Fruit fly (Drosophila melanogaster) whole organism, embryonic: ENCODE results near the gene GlnRS.

Experiments
- Aef1 ChIP-seq: fragments of 200-800 bp; sonication (Bioruptor generic); IDR thresholded peaks from 3 replicates; pipeline ENCODE4 v1.3.6; 2022; ENCODE audit warnings: missing biosample characterization, missing genetic modification characterization
- B-H2 ChIP-seq: fragments of 200-800 bp; sonication (Bioruptor generic); optimal IDR thresholded peaks from 2 replicates; lab custom pipeline; 2018; ENCODE audit warnings: missing biosample characterization, mild to moderate bottlenecking, missing genetic modification characterization
- CG11398 ChIP-seq: fragments of 200-800 bp; sonication (Bioruptor generic); optimal IDR thresholded peaks from 2 replicates; lab custom pipeline; 2016; ENCODE audit warnings: missing biosample characterization, missing genetic modification characterization
- CG11695 ChIP-seq: fragments of 200-800 bp; sonication (Bioruptor generic); IDR thresholded peaks from 3 replicates; pipeline ENCODE4 v1.3.6; 2022; ENCODE audit warnings: missing biosample characterization, missing genetic modification characterization
- CG12659 ChIP-seq: fragments of 200-800 bp; sonication (Bioruptor generic); optimal IDR thresholded peaks from 3 replicates; lab custom pipeline; 2017; ENCODE audit warnings: mild to moderate bottlenecking, missing biosample characterization, missing genetic modification reagents, missing genetic modification characterization
- CG13287 ChIP-seq: fragments of 200-800 bp; sonication (Bioruptor generic); IDR thresholded peaks from 2 replicates; pipeline ENCODE4 v1.3.6; 2022; ENCODE audit warnings: missing biosample characterization, missing genetic modification characterization; ENCODE audit not compliant: partially characterized antibody
- CG13424 ChIP-seq: fragments of 200-800 bp; sonication (Bioruptor generic); optimal IDR thresholded peaks from 2 replicates; lab custom pipeline; 2019; ENCODE audit warnings: missing biosample characterization, mild to moderate bottlenecking, missing genetic modification characterization, moderate library complexity
- CG1529 ChIP-seq: fragments of 200-800 bp; sonication (Bioruptor generic); optimal IDR thresholded peaks from 3 replicates; lab custom pipeline; 2018; ENCODE audit warnings: missing biosample characterization, missing genetic modification characterization
- CG1603 ChIP-seq: fragments of 200-800 bp; sonication (Bioruptor generic); optimal IDR thresholded peaks from 2 replicates; lab custom pipeline; 2019; ENCODE audit warnings: missing biosample characterization, mild to moderate bottlenecking, missing genetic modification characterization, moderate library complexity
- CG1647 ChIP-seq: fragments of 200-800 bp; sonication (Bioruptor generic); optimal IDR thresholded peaks from 3 replicates; lab custom pipeline; 2016; ENCODE audit warnings: missing biosample characterization, missing genetic modification characterization
- CG17829 ChIP-seq: fragments of 200-800 bp; optimal IDR thresholded peaks from 2 replicates; lab custom pipeline; 2019; ENCODE audit warnings: missing biosample characterization, mild to moderate bottlenecking, missing genetic modification characterization, moderate library complexity
- CG17912 ChIP-seq: fragments of 200-800 bp; sonication (Bioruptor generic); optimal IDR thresholded peaks from 2 replicates; lab custom pipeline; 2018; ENCODE audit warnings: missing biosample characterization, mild to moderate bottlenecking, missing genetic modification characterization
- CG1792 ChIP-seq: fragments of 200-800 bp; sonication (Bioruptor generic); optimal IDR thresholded peaks from 2 replicates; lab custom pipeline; 2016; ENCODE audit warnings: missing biosample characterization, missing genetic modification characterization
- CG18599 ChIP-seq: fragments of 200-800 bp; sonication (Bioruptor generic); optimal IDR thresholded peaks from 3 replicates; lab custom pipeline; 2017; ENCODE audit warnings: missing biosample characterization, missing genetic modification characterization, mild to moderate bottlenecking, moderate library complexity, missing genetic modification reagents
- CG2116 ChIP-seq: fragments of 200-800 bp; sonication (Bioruptor generic); optimal IDR thresholded peaks from 3 replicates; lab custom pipeline; 2018; ENCODE audit warnings: missing biosample characterization, mild to moderate bottlenecking, missing genetic modification characterization
- CG2120 ChIP-seq: fragments of 200-800 bp; sonication (Bioruptor generic); optimal IDR thresholded peaks from 3 replicates; lab custom pipeline; 2016; ENCODE audit warnings: missing biosample characterization, missing genetic modification characterization
- CG33213 ChIP-seq: fragments of 200-800 bp; sonication (Bioruptor generic); optimal IDR thresholded peaks from 3 replicates; lab custom pipeline; 2016; ENCODE audit warnings: missing biosample characterization, missing genetic modification characterization
- CG34224 ChIP-seq: fragments of 200-800 bp; sonication (Bioruptor generic); IDR thresholded peaks from 3 replicates; pipeline ENCODE4 v1.3.6; 2022; ENCODE audit warnings: missing biosample characterization, missing genetic modification characterization; ENCODE audit not compliant: partially characterized antibody
- CG5180 ChIP-seq: fragments of 200-800 bp; sonication (Bioruptor generic); optimal IDR thresholded peaks from 3 replicates; lab custom pipeline; 2017; ENCODE audit warnings: missing biosample characterization, missing genetic modification characterization, mild to moderate bottlenecking, moderate library complexity, missing genetic modification reagents
- CG6254 ChIP-seq: fragments of 200-800 bp; sonication (Bioruptor generic); optimal IDR thresholded peaks from 3 replicates; lab custom pipeline; 2017; ENCODE audit warnings: mild to moderate bottlenecking, missing biosample characterization, missing genetic modification reagents, missing genetic modification characterization
- CG8089 ChIP-seq: fragments of 200-800 bp; sonication (Bioruptor generic); optimal IDR thresholded peaks from 3 replicates; lab custom pipeline; 2016; ENCODE audit warnings: missing biosample characterization, missing genetic modification characterization
- CG8359 ChIP-seq: fragments of 200-800 bp; sonication (Bioruptor generic); optimal IDR thresholded peaks from 2 replicates; lab custom pipeline; 2017; ENCODE audit warnings: missing biosample characterization, mild to moderate bottlenecking, missing genetic modification characterization, borderline replicate concordance
- CTCF ChIP-seq: fragments of 200-800 bp; sonication (Bioruptor generic); optimal IDR thresholded peaks from 2 replicates; lab custom pipeline; 2017; ENCODE audit warnings: missing biosample characterization, mild to moderate bottlenecking, missing genetic modification characterization, moderate library complexity
- CkIIα-i1 ChIP-seq: fragments of 200-800 bp; sonication (Bioruptor generic); IDR thresholded peaks from 2 replicates; pipeline ENCODE4 v1.3.6; 2022; ENCODE audit warnings: missing biosample characterization, missing genetic modification characterization
- H15 ChIP-seq: fragments of 200-800 bp; sonication (Bioruptor generic); IDR thresholded peaks from 3 replicates; pipeline ENCODE4 v1.3.6; 2022; ENCODE audit warnings: missing biosample characterization, missing genetic modification characterization
- HLH4C ChIP-seq: fragments of 200-800 bp; sonication (Bioruptor generic); IDR thresholded peaks from 3 replicates; pipeline ENCODE4 v1.3.6; 2022; ENCODE audit warnings: missing biosample characterization, missing genetic modification characterization; ENCODE audit not compliant: partially characterized antibody
- Kr ChIP-seq: fragments of 200-800 bp; sonication (Bioruptor generic); optimal IDR thresholded peaks from 2 replicates; lab custom pipeline; 2017; ENCODE audit warnings: missing biosample characterization, mild to moderate bottlenecking, missing genetic modification characterization
- Lhr ChIP-seq: fragments of 200-800 bp; sonication (Bioruptor generic); optimal IDR thresholded peaks from 3 replicates; lab custom pipeline; 2017; ENCODE audit warnings: mild to moderate bottlenecking, missing biosample characterization, missing genetic modification reagents, missing genetic modification characterization
- Nf-YA ChIP-seq: fragments of 200-800 bp; sonication (Bioruptor generic); IDR thresholded peaks from 2 replicates; pipeline ENCODE4 v1.3.6; 2022; ENCODE audit warnings: missing biosample characterization, missing genetic modification characterization
- Stat92E ChIP-seq, 3 experiments: fragments of >200 bp in 2 of 3; fragments of 200-800 bp in 1 of 3; sonication (Bioruptor generic) in 1 of 3; optimal IDR thresholded peaks; 2 replicates each; lab custom pipeline; 2017 to 2019; ENCODE audit warnings: missing biosample characterization in 3 of 3, missing genetic modification characterization in 3 of 3, mild to moderate bottlenecking in 1 of 3, moderate library complexity in 1 of 3
- Trl ChIP-seq, 3 experiments: fragments of >200 bp in 2 of 3; fragments of 200-800 bp in 1 of 3; sonication (Bioruptor generic) in 1 of 3; optimal IDR thresholded peaks; 2 replicates in 1 of 3; 3 replicates in 2 of 3; lab custom pipeline; 2016 to 2017; ENCODE audit warnings: missing biosample characterization in 1 of 3, missing genetic modification characterization in 1 of 3
- al ChIP-seq: fragments of 200-800 bp; sonication (Bioruptor generic); IDR thresholded peaks from 2 replicates; pipeline ENCODE4 v1.3.6; 2022; ENCODE audit warnings: missing biosample characterization, missing genetic modification characterization
- ara ChIP-seq: fragments of 200-800 bp; sonication (Bioruptor generic); IDR thresholded peaks from 2 replicates; pipeline ENCODE4 v1.3.6; 2022; ENCODE audit warnings: missing biosample characterization, missing genetic modification characterization
- bigmax ChIP-seq: fragments of 200-800 bp; sonication (Bioruptor generic); optimal IDR thresholded peaks from 2 replicates; lab custom pipeline; 2018; ENCODE audit warnings: missing biosample characterization, mild to moderate bottlenecking, missing genetic modification characterization
- br ChIP-seq: fragments of >200 bp; optimal IDR thresholded peaks from 2 replicates; lab custom pipeline; 2017
- caup ChIP-seq: fragments of 200-800 bp; sonication (Bioruptor generic); optimal IDR thresholded peaks from 3 replicates; lab custom pipeline; 2017; ENCODE audit warnings: missing biosample characterization, mild to moderate bottlenecking, missing genetic modification characterization, moderate library complexity; ENCODE audit not compliant: severe bottlenecking
- corto ChIP-seq: fragments of 200-800 bp; sonication (Bioruptor generic); optimal IDR thresholded peaks from 2 replicates; lab custom pipeline; 2016; ENCODE audit warnings: missing biosample characterization, mild to moderate bottlenecking, missing genetic modification characterization, moderate library complexity
- eve ChIP-seq, 2 experiments: fragments of >200 bp; optimal IDR thresholded peaks; 2 replicates each; lab custom pipeline; 2017; ENCODE audit warnings: missing biosample characterization in 2 of 2, missing genetic modification characterization in 2 of 2
- hkb ChIP-seq, 2 experiments: fragments of 200-800 bp in 1 of 2; fragments of >200 bp in 1 of 2; sonication (Bioruptor generic) in 1 of 2; IDR thresholded peaks in 1 of 2; optimal IDR thresholded peaks in 1 of 2; 2 replicates each; pipeline versions ENCODE4 v1.3.6 to Lab custom; 2017 to 2022; ENCODE audit warnings: missing biosample characterization in 1 of 2, missing genetic modification characterization in 1 of 2
- inv ChIP-seq: fragments of 200-800 bp; sonication (Bioruptor generic); IDR thresholded peaks from 2 replicates; pipeline ENCODE4 v1.3.6; 2022; ENCODE audit warnings: missing biosample characterization, missing genetic modification characterization; ENCODE audit not compliant: partially characterized antibody
- lbe ChIP-seq: fragments of 200-800 bp; sonication (Bioruptor generic); optimal IDR thresholded peaks from 2 replicates; lab custom pipeline; 2016; ENCODE audit warnings: missing biosample characterization, mild to moderate bottlenecking, missing genetic modification characterization
- nom ChIP-seq: fragments of 200-800 bp; sonication (Bioruptor generic); optimal IDR thresholded peaks from 2 replicates; lab custom pipeline; 2017; ENCODE audit warnings: missing biosample characterization, missing genetic modification characterization, mild to moderate bottlenecking, moderate library complexity, missing genetic modification reagents
- odd ChIP-seq: fragments of 200-800 bp; sonication (Bioruptor generic); optimal IDR thresholded peaks from 2 replicates; lab custom pipeline; 2017; ENCODE audit warnings: missing biosample characterization, mild to moderate bottlenecking, missing genetic modification characterization
- pan ChIP-seq, 4 experiments: fragments of >200 bp in 3 of 4; fragments of 200-800 bp in 1 of 4; sonication (Bioruptor generic) in 1 of 4; optimal IDR thresholded peaks in 3 of 4; IDR thresholded peaks in 1 of 4; 2 replicates each; pipeline versions ENCODE4 v1.3.6 to Lab custom; 2017 to 2022; ENCODE audit warnings: missing biosample characterization in 2 of 4, missing genetic modification characterization in 2 of 4, mixed read lengths in 1 of 4
- scrt ChIP-seq: fragments of 200-800 bp; sonication (Bioruptor generic); optimal IDR thresholded peaks from 2 replicates; lab custom pipeline; 2018; ENCODE audit warnings: missing biosample characterization, mild to moderate bottlenecking, missing genetic modification characterization, moderate library complexity
- tna ChIP-seq: fragments of 200-800 bp; sonication (Bioruptor generic); IDR thresholded peaks from 2 replicates; pipeline ENCODE4 v1.3.6; 2022; ENCODE audit warnings: missing biosample characterization, missing genetic modification characterization; ENCODE audit not compliant: partially characterized antibody
- tx ChIP-seq: fragments of 200-800 bp; sonication (Bioruptor generic); optimal IDR thresholded peaks from 2 replicates; lab custom pipeline; 2016; ENCODE audit warnings: missing biosample characterization, missing genetic modification characterization
- wor ChIP-seq: fragments of 200-800 bp; sonication (Bioruptor generic); IDR thresholded peaks from 2 replicates; pipeline ENCODE4 v1.3.6; 2022; ENCODE audit warnings: missing biosample characterization, missing genetic modification characterization
- zen ChIP-seq: fragments of 200-800 bp; sonication (Bioruptor generic); optimal IDR thresholded peaks from 3 replicates; lab custom pipeline; 2018; ENCODE audit warnings: missing biosample characterization, mild to moderate bottlenecking, missing genetic modification characterization, moderate library complexity

Gene GlnRS

dm6 chr3R:25281165-25281564 is 15.6 kb upstream of the GlnRS start, which contains the start of gene CG11892 (continued):
- TF ChIP-seq CG11695 (GFP tag; lab: Robert Waterston, UW) (0 out of 3 replicates have a peak, but pooled peaks have one; percentile 20), Kr (GFP tag; lab: Kevin White, UChicago) (no peak), B-H2 (GFP tag; lab: Kevin White, UChicago) (peak; percentile 19), Lhr (no peak), CG8089 (GFP tag; lab: Kevin White, UChicago) (no peak), CG11398 (GFP tag; lab: Kevin White, UChicago) (no peak), CG17912 (GFP tag; lab: Kevin White, UChicago) (peak; percentile 73), inv (GFP tag; lab: Robert Waterston, UW) (no peak), CTCF (GFP tag; lab: Kevin White, UChicago) (no peak), Trl (optimal IDR thresholded peaks at IDR 0.05; lab: Kevin White, UChicago) (no peak), Trl (GFP tag; optimal IDR thresholded peaks at IDR 0.05; lab: Kevin White, UChicago) (no peak), pan (optimal IDR thresholded peaks at IDR 0.05; lab: Kevin White, UChicago) (no peak), pan (GFP tag; optimal IDR thresholded peaks at IDR 0.05 in 1 of 2, IDR thresholded peaks at IDR 0.05 in 1 of 2) (no peak), CG33213 (GFP tag; lab: Kevin White, UChicago) (no peak), bigmax (no peak), CG2116 (GFP tag; lab: Kevin White, UChicago) (no peak), zen (tag; lab: Kevin White, UChicago) (no peak), ara (GFP tag; lab: Robert Waterston, UW) (0 out of 2 replicates have a peak, but pooled peaks have one; percentile 43), CG6254 (GFP tag; lab: Kevin White, UChicago) (no peak), nom (no peak), HLH4C (GFP tag; lab: Robert Waterston, UW) (no peak), CG1529 (GFP tag; lab: Kevin White, UChicago) (no peak), CkIIα-i1 (GFP tag; lab: Robert Waterston, UW) (no peak), H15 (GFP tag; lab: Robert Waterston, UW) (no peak), CG1647 (GFP tag; lab: Kevin White, UChicago) (no peak), caup (GFP tag; lab: Kevin White, UChicago) (peak; percentile 58), CG12659 (GFP tag; lab: Kevin White, UChicago) (peak; percentile 46), CG5180 (GFP tag; lab: Kevin White, UChicago) (peak; percentile 33), scrt (GFP tag; lab: Kevin White, UChicago) (peak; percentile 68), wor (GFP tag; lab: Robert Waterston, UW) (no peak), br (lab: Kevin White, UChicago) (no peak), corto (GFP tag; lab: Kevin White, UChicago) (no peak), hkb (optimal IDR thresholded peaks at IDR 0.05; lab: Kevin White, UChicago) (no peak), hkb (GFP tag; IDR thresholded peaks at IDR 0.05; lab: Robert Waterston, UW) (peak; percentile 27; the same call in 1 of the 2 replicates), CG34224 (no peak), al (GFP tag; lab: Robert Waterston, UW) (no peak), tx (no peak), CG1603 (peak; percentile 56), CG18599 (peak; percentile 75), CG1792 (GFP tag; lab: Kevin White, UChicago) (no peak), CG13424 (tag; lab: Kevin White, UChicago) (peak; percentile 52), tna (GFP tag; lab: Robert Waterston, UW) (no peak), Aef1 (no peak), CG17829 (tag; lab: Kevin White, UChicago) (no peak), CG8359 (GFP tag; lab: Kevin White, UChicago) (peak; percentile 6), eve (GFP tag; optimal IDR thresholded peaks at IDR 0.05; lab: Kevin White, UChicago) (no peak), CG2120 (peak; percentile 44), lbe (GFP tag; lab: Kevin White, UChicago) (no peak), CG13287 (GFP tag; lab: Robert Waterston, UW) (no peak), odd (GFP tag; lab: Kevin White, UChicago) (peak; percentile 66), Nf-YA (GFP tag; lab: Robert Waterston, UW) (no peak), Stat92E (GFP tag; optimal IDR thresholded peaks at IDR 0.05; lab: Kevin White, UChicago) (no peak)
